Fruit fly (Drosophila melanogaster) whole organism, embryonic: ENCODE data around the gene Cyt-c1L.

Experiments
- Atf6 ChIP-seq: fragments of 200-800 bp; sonication (Bioruptor generic); IDR thresholded peaks from 2 replicates; pipeline ENCODE4 v1.3.6; 2022; ENCODE audit warnings: missing biosample characterization, missing genetic modification characterization
- CG10267 ChIP-seq: fragments of 200-800 bp; sonication (Bioruptor generic); optimal IDR thresholded peaks from 2 replicates; lab custom pipeline; 2018; ENCODE audit warnings: missing biosample characterization, mild to moderate bottlenecking, missing genetic modification characterization, moderate library complexity
- CG13296 ChIP-seq: fragments of 200-800 bp; sonication (Bioruptor generic); optimal IDR thresholded peaks from 3 replicates; lab custom pipeline; 2018; ENCODE audit warnings: missing biosample characterization, mild to moderate bottlenecking, missing genetic modification characterization
- CG13775 ChIP-seq: fragments of 200-800 bp; sonication (Bioruptor generic); optimal IDR thresholded peaks from 3 replicates; lab custom pipeline; 2017; ENCODE audit warnings: missing biosample characterization, mild to moderate bottlenecking, missing genetic modification characterization
- CG15601 ChIP-seq: fragments of 200-800 bp; sonication (Bioruptor generic); optimal IDR thresholded peaks from 3 replicates; lab custom pipeline; 2019; ENCODE audit warnings: missing biosample characterization, mild to moderate bottlenecking, missing genetic modification characterization, moderate library complexity
- CG16813 ChIP-seq: fragments of 200-800 bp; sonication (Bioruptor generic); IDR thresholded peaks from 3 replicates; pipeline ENCODE4 v1.3.6; 2022; ENCODE audit warnings: missing biosample characterization, missing genetic modification characterization; ENCODE audit not compliant: partially characterized antibody
- CG16815 ChIP-seq: fragments of 200-800 bp; sonication (Bioruptor generic); optimal IDR thresholded peaks from 3 replicates; lab custom pipeline; 2017; ENCODE audit warnings: missing biosample characterization, mild to moderate bottlenecking, missing genetic modification characterization
- CG17359 ChIP-seq: fragments of 200-800 bp; sonication (Bioruptor generic); optimal IDR thresholded peaks from 3 replicates; lab custom pipeline; 2018; ENCODE audit warnings: missing biosample characterization, mild to moderate bottlenecking, missing genetic modification characterization, moderate library complexity
- CG2120 ChIP-seq: fragments of 200-800 bp; sonication (Bioruptor generic); optimal IDR thresholded peaks from 3 replicates; lab custom pipeline; 2016; ENCODE audit warnings: missing biosample characterization, missing genetic modification characterization
- CG34376 ChIP-seq: fragments of 200-800 bp; sonication (Bioruptor generic); optimal IDR thresholded peaks from 2 replicates; lab custom pipeline; 2018; ENCODE audit warnings: missing biosample characterization, mild to moderate bottlenecking, missing genetic modification characterization
- CG4404 ChIP-seq: fragments of 200-800 bp; sonication (Bioruptor generic); IDR thresholded peaks from 2 replicates; pipeline ENCODE4 v1.3.6; 2022; ENCODE audit warnings: missing biosample characterization, missing genetic modification characterization
- CG5953 ChIP-seq: fragments of 200-800 bp; sonication (Bioruptor generic); IDR thresholded peaks from 2 replicates; pipeline ENCODE4 v1.3.6; 2022; ENCODE audit warnings: missing biosample characterization, missing genetic modification characterization
- CG6272 ChIP-seq: fragments of 200-800 bp; sonication (Bioruptor generic); IDR thresholded peaks from 2 replicates; pipeline ENCODE4 v1.3.6; 2022; ENCODE audit warnings: missing biosample characterization, missing genetic modification characterization
- CG6689 ChIP-seq: fragments of 200-800 bp; sonication (Bioruptor generic); IDR thresholded peaks from 2 replicates; pipeline ENCODE4 v1.3.6; 2022; ENCODE audit warnings: missing biosample characterization, missing genetic modification characterization
- CG6791 ChIP-seq: fragments of 200-800 bp; sonication (Bioruptor generic); IDR thresholded peaks from 3 replicates; pipeline ENCODE4 v1.3.6; 2022; ENCODE audit warnings: missing biosample characterization, missing genetic modification characterization; ENCODE audit not compliant: partially characterized antibody
- CG8388 ChIP-seq: fragments of 200-800 bp; sonication (Bioruptor generic); optimal IDR thresholded peaks from 2 replicates; lab custom pipeline; 2019; ENCODE audit warnings: missing biosample characterization, mild to moderate bottlenecking, missing genetic modification characterization, moderate library complexity
- CG8924 ChIP-seq: fragments of 200-800 bp; optimal IDR thresholded peaks from 3 replicates; lab custom pipeline; 2019; ENCODE audit warnings: missing biosample characterization, mild to moderate bottlenecking, missing genetic modification characterization, moderate library complexity
- CG9609 ChIP-seq: fragments of 200-800 bp; sonication (Bioruptor generic); optimal IDR thresholded peaks from 3 replicates; lab custom pipeline; 2016; ENCODE audit warnings: missing biosample characterization, missing genetic modification characterization
- CG9817 ChIP-seq: fragments of 200-800 bp; sonication (Bioruptor generic); optimal IDR thresholded peaks from 2 replicates; lab custom pipeline; 2018; ENCODE audit warnings: missing biosample characterization, mild to moderate bottlenecking, missing genetic modification characterization, moderate library complexity
- D19B ChIP-seq: fragments of 200-800 bp; sonication (Bioruptor generic); optimal IDR thresholded peaks from 2 replicates; lab custom pipeline; 2017; ENCODE audit warnings: missing biosample characterization, mild to moderate bottlenecking, missing genetic modification characterization
- Deaf1 ChIP-seq: fragments of 200-800 bp; optimal IDR thresholded peaks from 3 replicates; lab custom pipeline; 2019; ENCODE audit warnings: missing biosample characterization, mild to moderate bottlenecking, missing genetic modification characterization, moderate library complexity
- Elba2 ChIP-seq: fragments of 200-800 bp; sonication (Bioruptor generic); optimal IDR thresholded peaks from 3 replicates; lab custom pipeline; 2016; ENCODE audit warnings: missing biosample characterization, missing genetic modification characterization
- Ets65A ChIP-seq: fragments of 200-800 bp; sonication (Bioruptor generic); peaks from one replicate; lab custom pipeline; 2016; ENCODE audit warnings: missing biosample characterization, missing genetic modification characterization
- GATAe ChIP-seq: fragments of 200-800 bp; sonication (Bioruptor generic); conservative IDR thresholded peaks from 2 replicates; pipeline ENCODE4 v1.3.6; 2022; ENCODE audit warnings: missing biosample characterization, missing genetic modification characterization
- Gsc ChIP-seq: fragments of 200-800 bp; sonication (Bioruptor generic); IDR thresholded peaks from 2 replicates; pipeline ENCODE4 v1.3.6; 2022; ENCODE audit warnings: missing biosample characterization, missing genetic modification characterization
- HLH54F ChIP-seq: fragments of 200-800 bp; sonication (Bioruptor generic); optimal IDR thresholded peaks from 3 replicates; lab custom pipeline; 2016; ENCODE audit warnings: missing biosample characterization, missing genetic modification characterization
- Kr ChIP-seq: fragments of 200-800 bp; sonication (Bioruptor generic); optimal IDR thresholded peaks from 2 replicates; lab custom pipeline; 2017; ENCODE audit warnings: missing biosample characterization, mild to moderate bottlenecking, missing genetic modification characterization
- MTF-1 ChIP-seq: fragments of 200-800 bp; sonication (Bioruptor generic); optimal IDR thresholded peaks from 2 replicates; lab custom pipeline; 2018; ENCODE audit warnings: missing biosample characterization, mild to moderate bottlenecking, missing genetic modification characterization, borderline replicate concordance
- Mad ChIP-seq: fragments of 200-800 bp; sonication (Bioruptor generic); optimal IDR thresholded peaks from 2 replicates; lab custom pipeline; 2016; ENCODE audit warnings: missing biosample characterization, missing genetic modification characterization
- Med ChIP-seq: fragments of 200-800 bp; sonication (Bioruptor generic); peaks from one replicate; lab custom pipeline; 2016; ENCODE audit warnings: missing biosample characterization, missing genetic modification characterization, mild to moderate bottlenecking, inconsistent platforms, moderate library complexity
- PHDP ChIP-seq: fragments of 200-800 bp; sonication (Bioruptor generic); optimal IDR thresholded peaks from 3 replicates; lab custom pipeline; 2018; ENCODE audit warnings: missing biosample characterization, mild to moderate bottlenecking, missing genetic modification characterization, moderate library complexity
- Trl ChIP-seq, 3 experiments: fragments of >200 bp in 2 of 3; fragments of 200-800 bp in 1 of 3; sonication (Bioruptor generic) in 1 of 3; optimal IDR thresholded peaks; 2 replicates in 1 of 3; 3 replicates in 2 of 3; lab custom pipeline; 2016 to 2017; ENCODE audit warnings: missing biosample characterization in 1 of 3, missing genetic modification characterization in 1 of 3
- Usf ChIP-seq: fragments of 200-800 bp; sonication (Bioruptor generic); optimal IDR thresholded peaks from 2 replicates; lab custom pipeline; 2017; ENCODE audit warnings: missing genotype, missing biosample characterization, missing genetic modification characterization
- al ChIP-seq: fragments of 200-800 bp; sonication (Bioruptor generic); IDR thresholded peaks from 2 replicates; pipeline ENCODE4 v1.3.6; 2022; ENCODE audit warnings: missing biosample characterization, missing genetic modification characterization
- amos ChIP-seq: fragments of 200-800 bp; sonication (Bioruptor generic); IDR thresholded peaks from 2 replicates; pipeline ENCODE4 v1.3.6; 2022; ENCODE audit warnings: missing biosample characterization, missing genetic modification characterization; ENCODE audit not compliant: partially characterized antibody
- bbx ChIP-seq: fragments of 200-800 bp; sonication (Bioruptor generic); IDR thresholded peaks from 2 replicates; pipeline ENCODE4 v1.3.6; 2022; ENCODE audit warnings: missing biosample characterization, missing genetic modification characterization; ENCODE audit not compliant: partially characterized antibody
- bigmax ChIP-seq: fragments of 200-800 bp; sonication (Bioruptor generic); optimal IDR thresholded peaks from 2 replicates; lab custom pipeline; 2018; ENCODE audit warnings: missing biosample characterization, mild to moderate bottlenecking, missing genetic modification characterization
- cad ChIP-seq: fragments of >200 bp; optimal IDR thresholded peaks from 2 replicates; lab custom pipeline; 2017; ENCODE audit warnings: missing biosample characterization, missing genetic modification characterization
- chif ChIP-seq, 2 experiments: fragments of 200-800 bp; sonication (Bioruptor generic); optimal IDR thresholded peaks; 3 replicates each; lab custom pipeline; 2016; ENCODE audit warnings: missing biosample characterization in 2 of 2, missing genetic modification characterization in 2 of 2
- dimm ChIP-seq: fragments of 200-800 bp; sonication (Bioruptor generic); IDR thresholded peaks from 2 replicates; pipeline ENCODE4 v1.3.6; 2022; ENCODE audit warnings: missing biosample characterization, missing genetic modification characterization
- dm ChIP-seq: fragments of 200-800 bp; sonication (Bioruptor generic); optimal IDR thresholded peaks from 3 replicates; lab custom pipeline; 2016; ENCODE audit warnings: missing biosample characterization, missing genetic modification characterization
- ems ChIP-seq: fragments of 200-800 bp; sonication (Bioruptor generic); optimal IDR thresholded peaks from 3 replicates; lab custom pipeline; 2016; ENCODE audit warnings: missing biosample characterization, missing genetic modification characterization
- fu2 ChIP-seq: fragments of 200-800 bp; sonication (Bioruptor generic); optimal IDR thresholded peaks from 2 replicates; lab custom pipeline; 2016; ENCODE audit warnings: missing biosample characterization, missing genetic modification characterization
- gsb-n ChIP-seq: fragments of 200-800 bp; sonication (Bioruptor generic); optimal IDR thresholded peaks from 3 replicates; lab custom pipeline; 2018; ENCODE audit warnings: missing biosample characterization, mild to moderate bottlenecking, missing genetic modification characterization
- hb ChIP-seq: fragments of 200-800 bp; sonication (Bioruptor generic); IDR thresholded peaks from 3 replicates; pipeline ENCODE4 v1.3.6; 2022; ENCODE audit warnings: missing biosample characterization, missing genetic modification characterization; ENCODE audit not compliant: partially characterized antibody
- insv ChIP-seq, 2 experiments: fragments of 200-800 bp; sonication (Bioruptor generic); optimal IDR thresholded peaks; 3 replicates each; lab custom pipeline; 2016 to 2018; ENCODE audit warnings: missing biosample characterization in 2 of 2, missing genetic modification characterization in 2 of 2
- tio ChIP-seq: fragments of 200-800 bp; sonication (Bioruptor generic); optimal IDR thresholded peaks from 2 replicates; lab custom pipeline; 2017; ENCODE audit warnings: missing biosample characterization, missing genetic modification characterization, inconsistent platforms
- vvl ChIP-seq: fragments of 200-800 bp; sonication (Bioruptor generic); IDR thresholded peaks from 2 replicates; pipeline ENCODE4 v1.3.6; 2022; ENCODE audit warnings: missing biosample characterization, missing genetic modification characterization
- wdn ChIP-seq: fragments of 200-800 bp; sonication (Bioruptor generic); IDR thresholded peaks from 2 replicates; pipeline ENCODE4 v1.3.6; 2022; ENCODE audit warnings: missing biosample characterization, missing genetic modification characterization

The Cyt-c1L gene

dm6 chr3R:29207012-29207656 is 3.2 kb upstream of the Cyt-c1L start (continued):
- TF ChIP-seq CG8388 (GFP tag; lab: Kevin White, UChicago): peak; percentile 36
- TF ChIP-seq MTF-1: peak; percentile 42
- peak; percentile 80 for TF ChIP-seq Med (GFP tag; lab: Kevin White, UChicago)
- TF ChIP-seq CG6791: no peak
- no peak for TF ChIP-seq CG9609 (GFP tag; lab: Kevin White, UChicago)
- TF ChIP-seq CG17359 (tag; lab: Kevin White, UChicago): peak; percentile 72
- peak; percentile 30 for TF ChIP-seq D19B (GFP tag; lab: Kevin White, UChicago)
- TF ChIP-seq dm: no peak
- TF ChIP-seq CG13775 (GFP tag; lab: Kevin White, UChicago): peak; percentile 16
- peak; percentile 58 for TF ChIP-seq Deaf1 (tag; lab: Kevin White, UChicago)
- TF ChIP-seq fu2 (GFP tag; lab: Kevin White, UChicago): no peak
- peak; percentile 62; the same call in 1 of the 2 replicates for TF ChIP-seq CG6689 (GFP tag; lab: Robert Waterston, UW)
- TF ChIP-seq CG6272: peak; percentile 40; the same call in 1 of the 2 replicates
- TF ChIP-seq CG10267 (tag; lab: Kevin White, UChicago): peak; percentile 43
- TF ChIP-seq cad (GFP tag; lab: Kevin White, UChicago): no peak
- TF ChIP-seq CG13296 (GFP tag; lab: Kevin White, UChicago): peak; percentile 67
- TF ChIP-seq PHDP: peak; percentile 60
- peak; percentile 82 for TF ChIP-seq vvl (GFP tag; lab: Robert Waterston, UW)
- no peak for TF ChIP-seq GATAe
- TF ChIP-seq ems (GFP tag; lab: Kevin White, UChicago): no peak
- peak; percentile 42 for TF ChIP-seq CG2120 (GFP tag; lab: Kevin White, UChicago)
- peak; percentile 35 for TF ChIP-seq CG15601 (tag; lab: Kevin White, UChicago)
- TF ChIP-seq wdn: peak; percentile 45; the same call in 1 of the 2 replicates
- TF ChIP-seq bigmax: no peak
- TF ChIP-seq CG5953 (GFP tag; lab: Robert Waterston, UW): peak; percentile 68
- 0 out of 2 replicates have a peak, but pooled peaks have one; percentile 40 for TF ChIP-seq dimm
- TF ChIP-seq HLH54F: no peak
- peak; percentile 23 for TF ChIP-seq tio (GFP tag; lab: Kevin White, UChicago)
- TF ChIP-seq Kr: no peak
- no peak for TF ChIP-seq Mad (GFP tag; lab: Kevin White, UChicago)
- peak; percentile 65 for TF ChIP-seq CG8924 (tag; lab: Kevin White, UChicago)
- peak; percentile 37 for TF ChIP-seq CG16815 (GFP tag; lab: Kevin White, UChicago)
- no peak for TF ChIP-seq amos (GFP tag; lab: Robert Waterston, UW)
- 0 out of 2 replicates have a peak, but pooled peaks have one; percentile 12 for TF ChIP-seq Gsc (GFP tag; lab: Robert Waterston, UW)
- no peak for TF ChIP-seq CG4404 (GFP tag; lab: Robert Waterston, UW)
- no peak for TF ChIP-seq CG34376 (GFP tag; lab: Kevin White, UChicago)
- peak; percentile 39 for TF ChIP-seq al (GFP tag; lab: Robert Waterston, UW)
- TF ChIP-seq Atf6: peak; percentile 65
- peak; percentile 42 for TF ChIP-seq gsb-n (tag; lab: Kevin White, UChicago)
- peak; percentile 85 for TF ChIP-seq Ets65A
- TF ChIP-seq Trl (optimal IDR thresholded peaks at IDR 0.05; lab: Kevin White, UChicago): no peak
- no peak for TF ChIP-seq Trl (GFP tag; optimal IDR thresholded peaks at IDR 0.05; lab: Kevin White, UChicago)
- TF ChIP-seq chif (GFP tag; optimal IDR thresholded peaks at IDR 0.05; lab: Kevin White, UChicago): no peak
- no peak for TF ChIP-seq hb (GFP tag; lab: Robert Waterston, UW)
- TF ChIP-seq CG16813 (GFP tag; lab: Robert Waterston, UW): no peak
- no peak for TF ChIP-seq insv (GFP tag; optimal IDR thresholded peaks at IDR 0.05; lab: Kevin White, UChicago)
- no peak for TF ChIP-seq Elba2 (GFP tag; lab: Kevin White, UChicago)
- TF ChIP-seq bbx: no peak
- TF ChIP-seq Usf: peak; percentile 26
- TF ChIP-seq CG9817 (tag; lab: Kevin White, UChicago): peak; percentile 75
